Worm (Caenorhabditis elegans) whole organism, late embryonic: Measurements from ENCODE around the gene C01F1.5.

Experiments used
- F13H6.1 ChIP-seq: sonication (generic microtip); optimal IDR thresholded peaks from 2 replicates; lab custom pipeline; 2016; ENCODE audit warnings: missing genetic modification characterization, missing compliant biosample characterization
- ceh-22 ChIP-seq: sonication (generic microtip); optimal IDR thresholded peaks from 2 replicates; lab custom pipeline; 2017; ENCODE audit warnings: missing biosample characterization, missing genetic modification characterization
- ceh-30 ChIP-seq: fragments of 150-350 bp; optimal IDR thresholded peaks from 2 replicates; lab custom pipeline; 2014; ENCODE audit warnings: missing biosample characterization, missing genetic modification characterization
- ceh-9 ChIP-seq: sonication (generic microtip); optimal IDR thresholded peaks from 2 replicates; lab custom pipeline; 2016; ENCODE audit warnings: mild to moderate bottlenecking, missing genetic modification characterization, inconsistent platforms, missing compliant biosample characterization
- che-1 ChIP-seq: sonication (generic microtip); optimal IDR thresholded peaks from 2 replicates; lab custom pipeline; 2016; ENCODE audit warnings: mild to moderate bottlenecking, missing genetic modification characterization, missing compliant biosample characterization
- elt-4 ChIP-seq: sonication (generic microtip); optimal IDR thresholded peaks from 2 replicates; lab custom pipeline; 2016; ENCODE audit warnings: missing genetic modification characterization, missing compliant biosample characterization
- eyg-1 ChIP-seq: sonication (generic microtip); optimal IDR thresholded peaks from 2 replicates; lab custom pipeline; 2016; ENCODE audit warnings: missing genotype, missing genetic modification characterization, missing compliant biosample characterization
- hlh-8 ChIP-seq: sonication (generic microtip); optimal IDR thresholded peaks from 2 replicates; lab custom pipeline; 2016; ENCODE audit warnings: missing genotype, missing genetic modification characterization, missing compliant biosample characterization
- nhr-11 ChIP-seq: fragments of 150-350 bp; optimal IDR thresholded peaks from 2 replicates; lab custom pipeline; 2014; ENCODE audit warnings: missing biosample characterization, missing genetic modification characterization
- npax-4 ChIP-seq: sonication (generic microtip); optimal IDR thresholded peaks from 2 replicates; lab custom pipeline; 2016; ENCODE audit warnings: missing genetic modification characterization, missing compliant biosample characterization
- pros-1 ChIP-seq: fragments of 150-350 bp; optimal IDR thresholded peaks from 2 replicates; lab custom pipeline; 2014; ENCODE audit warnings: missing biosample characterization, missing genetic modification reagents, missing genetic modification characterization
- sox-2 ChIP-seq: fragments of 200-800 bp; sonication (Bioruptor generic); IDR thresholded peaks from 2 replicates; pipeline ENCODE4 v1.3.6; 2022; ENCODE audit warnings: missing genetic modification reagents, missing genetic modification characterization, missing compliant biosample characterization
- zip-5 ChIP-seq: sonication (generic microtip); optimal IDR thresholded peaks from 2 replicates; lab custom pipeline; 2016; ENCODE audit warnings: missing genetic modification characterization, missing compliant biosample characterization
- ztf-16 ChIP-seq: sonication (generic microtip); optimal IDR thresholded peaks from 2 replicates; lab custom pipeline; 2017; ENCODE audit warnings: missing genetic modification characterization, missing compliant biosample characterization

DNA sequence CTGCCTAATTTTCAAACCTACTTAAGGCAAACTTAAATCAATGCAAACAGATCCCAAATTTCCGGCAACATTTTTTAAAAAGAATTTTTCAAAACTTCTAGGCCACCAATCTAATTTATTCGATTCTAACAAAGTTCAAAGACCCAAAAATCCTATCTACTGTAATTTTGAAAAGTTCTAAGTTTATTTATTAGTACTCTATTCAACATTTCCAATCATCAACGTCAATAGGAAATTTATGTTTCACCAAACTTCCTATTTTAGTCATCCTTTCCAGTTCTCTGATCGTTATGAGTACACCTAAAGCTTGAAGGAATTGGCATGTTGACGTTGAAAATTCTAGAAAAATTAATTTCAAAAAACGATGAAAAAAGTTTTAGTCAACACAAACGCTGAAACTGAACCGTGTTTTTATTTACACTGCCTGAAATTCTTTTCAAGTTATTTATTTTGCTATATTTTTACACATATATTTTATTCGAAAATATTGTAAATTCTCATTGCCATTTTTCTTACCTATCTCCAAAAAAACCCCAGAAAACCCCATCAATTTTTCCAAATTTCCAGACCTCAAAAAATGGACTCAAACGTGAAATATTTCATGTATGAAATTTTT is 5.9 kb downstream of the C01F1.5 start, which contains the start of gene npr-42:
- TF ChIP-seq che-1 (tag; lab: Kevin White, UChicago): no peak
- no peak for TF ChIP-seq ztf-16 (tag; lab: Kevin White, UChicago)
- no peak for TF ChIP-seq ceh-30 (tag; lab: Kevin White, UChicago)
- TF ChIP-seq F13H6.1 (tag; lab: Kevin White, UChicago): no peak
- TF ChIP-seq npax-4 (tag; lab: Kevin White, UChicago): no peak
- TF ChIP-seq ceh-22 (tag; lab: Kevin White, UChicago): no peak
- TF ChIP-seq sox-2 (GFP tag; lab: Robert Waterston, UW): no peak
- no peak for TF ChIP-seq nhr-11 (tag; lab: Kevin White, UChicago)
- no peak for TF ChIP-seq hlh-8 (tag; lab: Kevin White, UChicago)
- no peak for TF ChIP-seq zip-5 (tag; lab: Kevin White, UChicago)
- TF ChIP-seq pros-1 (tag; lab: Kevin White, UChicago): no peak
- no peak for TF ChIP-seq elt-4
- no peak for TF ChIP-seq ceh-9 (tag; lab: Kevin White, UChicago)
- TF ChIP-seq eyg-1 (tag; lab: Kevin White, UChicago): no peak
